Worm (Caenorhabditis elegans) whole organism, late embryonic: Measurements from ENCODE around the gene rcs-1.

Source experiments
- C08G9.2 ChIP-seq: sonication (generic microtip); optimal IDR thresholded peaks from 2 replicates; lab custom pipeline; 2016; ENCODE audit warnings: mild to moderate bottlenecking, missing genetic modification characterization, moderate library complexity, missing compliant biosample characterization
- C38D4.7 ChIP-seq: fragments of 200-800 bp; sonication (Bioruptor generic); optimal IDR thresholded peaks from 2 replicates; lab custom pipeline; 2018; ENCODE audit warnings: mild to moderate bottlenecking, missing genetic modification characterization, moderate library complexity, missing compliant biosample characterization
- ahr-1 ChIP-seq: sonication (generic microtip); optimal IDR thresholded peaks from 2 replicates; lab custom pipeline; 2016; ENCODE audit warnings: missing genetic modification characterization, missing compliant biosample characterization
- ceh-19 ChIP-seq: fragments of 200-800 bp; sonication (Bioruptor generic); optimal IDR thresholded peaks from 2 replicates; lab custom pipeline; 2018; ENCODE audit warnings: mild to moderate bottlenecking, missing genetic modification characterization, missing compliant biosample characterization
- ceh-22 ChIP-seq: sonication (generic microtip); optimal IDR thresholded peaks from 2 replicates; lab custom pipeline; 2017; ENCODE audit warnings: missing biosample characterization, missing genetic modification characterization
- ceh-24 ChIP-seq: sonication (generic microtip); optimal IDR thresholded peaks from 2 replicates; lab custom pipeline; 2016; ENCODE audit warnings: mild to moderate bottlenecking, missing genetic modification characterization, missing compliant biosample characterization
- ceh-31 ChIP-seq: sonication (generic microtip); optimal IDR thresholded peaks from 2 replicates; lab custom pipeline; 2016; ENCODE audit warnings: missing genetic modification characterization, missing compliant biosample characterization
- ceh-9 ChIP-seq: sonication (generic microtip); optimal IDR thresholded peaks from 2 replicates; lab custom pipeline; 2016; ENCODE audit warnings: mild to moderate bottlenecking, missing genetic modification characterization, inconsistent platforms, missing compliant biosample characterization
- che-1 ChIP-seq: sonication (generic microtip); optimal IDR thresholded peaks from 2 replicates; lab custom pipeline; 2016; ENCODE audit warnings: mild to moderate bottlenecking, missing genetic modification characterization, missing compliant biosample characterization
- elt-2 ChIP-seq: sonication (generic microtip); optimal IDR thresholded peaks from 2 replicates; lab custom pipeline; 2016; ENCODE audit warnings: missing genetic modification reagents, missing genetic modification characterization, missing compliant biosample characterization
- eyg-1 ChIP-seq: sonication (generic microtip); optimal IDR thresholded peaks from 2 replicates; lab custom pipeline; 2016; ENCODE audit warnings: missing genotype, missing genetic modification characterization, missing compliant biosample characterization
- fkh-6 ChIP-seq: sonication (generic microtip); optimal IDR thresholded peaks from 2 replicates; lab custom pipeline; 2016; ENCODE audit warnings: missing genetic modification characterization, missing compliant biosample characterization
- gmeb-2 ChIP-seq: sonication (generic microtip); optimal IDR thresholded peaks from 2 replicates; lab custom pipeline; 2016; ENCODE audit warnings: missing genetic modification characterization, inconsistent platforms, missing compliant biosample characterization
- hlh-13 ChIP-seq: fragments of 200-800 bp; sonication (Bioruptor generic); optimal IDR thresholded peaks from 2 replicates; lab custom pipeline; 2018; ENCODE audit warnings: mild to moderate bottlenecking, missing genetic modification characterization, missing compliant biosample characterization
- lim-6 ChIP-seq: sonication (generic microtip); optimal IDR thresholded peaks from 2 replicates; lab custom pipeline; 2016; ENCODE audit warnings: missing genetic modification characterization, missing compliant biosample characterization
- nhr-11 ChIP-seq: fragments of 150-350 bp; optimal IDR thresholded peaks from 2 replicates; lab custom pipeline; 2014; ENCODE audit warnings: missing biosample characterization, missing genetic modification characterization
- npax-4 ChIP-seq: sonication (generic microtip); optimal IDR thresholded peaks from 2 replicates; lab custom pipeline; 2016; ENCODE audit warnings: missing genetic modification characterization, missing compliant biosample characterization
- odd-2 ChIP-seq: sonication (generic microtip); optimal IDR thresholded peaks from 2 replicates; lab custom pipeline; 2017; ENCODE audit warnings: antibody characterized with exemption, mild to moderate bottlenecking, missing genetic modification characterization, missing compliant biosample characterization
- pag-3 ChIP-seq: sonication (generic microtip); optimal IDR thresholded peaks from 2 replicates; lab custom pipeline; 2016; ENCODE audit warnings: missing compliant biosample characterization, missing genetic modification characterization, borderline replicate concordance
- pat-9 ChIP-seq: fragments of 200-800 bp; sonication (Bioruptor generic); optimal IDR thresholded peaks from 2 replicates; lab custom pipeline; 2018; ENCODE audit warnings: mild to moderate bottlenecking, missing genetic modification characterization, moderate library complexity, missing compliant biosample characterization
- pha-2 ChIP-seq: sonication (generic microtip); optimal IDR thresholded peaks from 2 replicates; lab custom pipeline; 2017; ENCODE audit warnings: mild to moderate bottlenecking, missing genetic modification characterization, missing compliant biosample characterization
- pha-4 ChIP-seq: fragments of 150-350 bp; optimal IDR thresholded peaks from 2 replicates; lab custom pipeline; 2018; ENCODE audit warnings: missing biosample characterization, missing genetic modification reagents, missing genetic modification characterization
- ref-2 ChIP-seq: sonication (generic microtip); optimal IDR thresholded peaks from 2 replicates; lab custom pipeline; 2016; ENCODE audit warnings: missing genetic modification characterization, missing compliant biosample characterization
- rnt-1 ChIP-seq: sonication (generic microtip); optimal IDR thresholded peaks from 2 replicates; lab custom pipeline; 2016; ENCODE audit warnings: missing genetic modification characterization, missing compliant biosample characterization
- sdc-2 ChIP-seq: sonication (generic microtip); optimal IDR thresholded peaks from 2 replicates; lab custom pipeline; 2016; ENCODE audit warnings: missing genotype, missing genetic modification characterization, missing compliant biosample characterization
- sox-2 ChIP-seq: fragments of 200-800 bp; sonication (Bioruptor generic); IDR thresholded peaks from 2 replicates; pipeline ENCODE4 v1.3.6; 2022; ENCODE audit warnings: missing genetic modification reagents, missing genetic modification characterization, missing compliant biosample characterization
- syd-9 ChIP-seq: sonication (generic microtip); optimal IDR thresholded peaks from 2 replicates; lab custom pipeline; 2016; ENCODE audit warnings: mild to moderate bottlenecking, missing genetic modification characterization, moderate library complexity, missing compliant biosample characterization
- tbx-7 ChIP-seq: sonication (generic microtip); optimal IDR thresholded peaks from 2 replicates; lab custom pipeline; 2016; ENCODE audit warnings: missing genotype, missing genetic modification characterization, missing compliant biosample characterization
- unc-42 ChIP-seq: sonication (generic microtip); optimal IDR thresholded peaks from 2 replicates; lab custom pipeline; 2016; ENCODE audit warnings: missing genotype, missing genetic modification characterization, missing compliant biosample characterization
- unc-55 ChIP-seq: sonication (generic microtip); optimal IDR thresholded peaks from 2 replicates; lab custom pipeline; 2017; ENCODE audit warnings: missing biosample characterization, missing genetic modification reagents, missing genetic modification characterization
- zip-5 ChIP-seq: sonication (generic microtip); optimal IDR thresholded peaks from 2 replicates; lab custom pipeline; 2016; ENCODE audit warnings: missing genetic modification characterization, missing compliant biosample characterization

Gene rcs-1

DNA sequence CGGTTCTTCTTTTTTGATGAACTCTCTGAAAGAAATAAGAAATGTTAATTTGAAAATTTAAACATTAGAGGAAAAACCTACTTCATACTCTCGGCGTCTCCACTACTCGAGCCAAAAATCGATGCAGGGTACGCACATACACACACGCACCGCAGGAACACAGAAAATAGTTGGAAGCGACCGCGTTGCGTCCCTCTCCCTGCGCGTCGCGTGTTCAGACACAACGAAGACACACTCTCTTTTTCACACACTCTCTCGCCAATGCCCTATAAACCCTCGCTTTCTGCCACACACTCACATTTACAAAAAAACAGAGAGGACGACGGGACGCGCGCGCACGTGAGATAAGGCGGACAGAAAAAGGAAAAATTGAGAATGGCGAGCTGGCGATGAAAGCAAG is 17.4 kb downstream of the rcs-1 start, which contains the start of gene R04E5.9 (continued):
- TF ChIP-seq elt-2 (tag; lab: Kevin White, UChicago) (peak; percentile 65), odd-2 (tag; lab: Kevin White, UChicago) (no peak), ceh-31 (tag; lab: Kevin White, UChicago) (peak; percentile 86), pha-4 (no peak), pat-9 (no peak), ceh-24 (no peak), sox-2 (GFP tag; lab: Robert Waterston, UW) (no peak), tbx-7 (tag; lab: Kevin White, UChicago) (no peak), lim-6 (tag; lab: Kevin White, UChicago) (no peak), pha-2 (tag; lab: Kevin White, UChicago) (no peak), npax-4 (tag; lab: Kevin White, UChicago) (no peak), sdc-2 (tag; lab: Kevin White, UChicago) (peak; percentile 87), pag-3 (tag; lab: Kevin White, UChicago) (no peak), fkh-6 (tag; lab: Kevin White, UChicago) (peak; percentile 20), C08G9.2 (tag; lab: Kevin White, UChicago) (peak; percentile 32), zip-5 (no peak)

- TF ChIP-seq elt-2 (tag; lab: Kevin White, UChicago) (no peak), C38D4.7 (GFP tag; lab: Kevin White, UChicago) (no peak), C08G9.2 (tag; lab: Kevin White, UChicago) (no peak), eyg-1 (tag; lab: Kevin White, UChicago) (no peak), pha-4 (no peak), hlh-13 (GFP tag; lab: Kevin White, UChicago) (no peak), lim-6 (tag; lab: Kevin White, UChicago) (no peak), syd-9 (tag; lab: Kevin White, UChicago) (no peak), ceh-19 (no peak), gmeb-2 (tag; lab: Kevin White, UChicago) (no peak), rnt-1 (tag; lab: Kevin White, UChicago) (no peak)
Measured at ce11 chrX:8808740-8809139, 19.6 kb downstream of the rcs-1 start.

ce11 chrX:8806070-8806799 is 22.1 kb downstream of the rcs-1 start, which contains the start of gene R04E5.8:
R04E5.8 (minus strand) TSS chrX:8806120.
- TF ChIP-seq unc-42 (tag; lab: Kevin White, UChicago) (peak; percentile 36), lim-6 (tag; lab: Kevin White, UChicago) (no peak), pha-2 (tag; lab: Kevin White, UChicago) (no peak), ref-2 (tag; lab: Kevin White, UChicago) (peak; percentile 11), fkh-6 (tag; lab: Kevin White, UChicago) (peak; percentile 36)

- TF ChIP-seq unc-55 (GFP tag; lab: Kevin White, UChicago) (no peak), ceh-9 (no peak), eyg-1 (tag; lab: Kevin White, UChicago) (no peak), ceh-22 (tag; lab: Kevin White, UChicago) (no peak), nhr-11 (tag; lab: Kevin White, UChicago) (no peak), ahr-1 (tag; lab: Kevin White, UChicago) (no peak)
Measured at ce11 chrX:8805475-8805874, 22.9 kb downstream of the rcs-1 start.

- TF ChIP-seq unc-42 (tag; lab: Kevin White, UChicago) (peak; percentile 97), ceh-9 (no peak), ceh-31 (tag; lab: Kevin White, UChicago) (peak; percentile 26)
Measured at ce11 chrX:8800983-8801382, 27.4 kb downstream of the rcs-1 start.

DNA sequence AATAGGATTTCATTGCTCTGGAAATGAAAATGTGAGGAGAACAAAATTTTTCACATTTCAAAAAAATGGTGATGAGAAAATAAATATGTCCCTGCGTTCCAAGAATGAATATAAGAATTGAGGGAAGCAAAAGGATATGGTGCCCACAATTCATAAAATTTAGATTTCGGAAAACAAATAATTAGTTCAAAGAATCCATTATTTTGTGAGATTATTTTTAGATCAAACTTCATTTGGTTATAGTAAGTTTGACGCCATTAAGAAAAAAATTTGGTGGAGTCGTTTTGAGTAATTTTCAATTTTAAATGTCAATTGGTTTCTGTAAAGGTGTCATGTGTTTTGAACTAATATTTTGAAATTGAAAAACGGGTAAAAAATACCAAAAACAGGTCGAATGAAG is 28.0 kb downstream of the rcs-1 start:
- TF ChIP-seq ceh-9: no peak
- TF ChIP-seq che-1 (tag; lab: Kevin White, UChicago): no peak
- TF ChIP-seq pha-2 (tag; lab: Kevin White, UChicago): no peak
